Worm (Caenorhabditis elegans): ENCODE data around the gene C38H2.3.

DNA sequence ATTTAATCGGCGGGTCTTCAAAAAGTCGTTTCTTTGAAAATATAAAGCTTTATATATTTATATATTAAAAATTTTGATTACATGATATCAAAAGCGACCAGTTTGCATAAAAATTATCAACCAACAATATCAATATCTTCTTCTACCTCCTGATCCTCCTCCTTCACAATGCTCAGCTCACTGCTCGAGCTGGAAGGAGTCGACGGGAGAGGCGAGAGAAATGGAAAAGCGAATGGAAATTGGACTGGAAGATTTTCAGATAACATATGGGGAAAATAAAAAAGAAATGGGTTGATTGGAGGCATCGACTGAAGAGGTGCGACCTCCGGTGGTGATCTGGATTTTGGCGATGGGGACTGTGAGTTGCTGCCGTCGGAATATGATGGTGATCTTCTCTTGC, 46.4 kb downstream of the C38H2.3 start:
- TF ChIP-seq W03F9.2 (tag; optimal IDR thresholded peaks at IDR 0.05) (no peak), dao-5 (tag; optimal IDR thresholded peaks at IDR 0.05) (no peak), him-1 (tag; optimal IDR thresholded peaks at IDR 0.05) (no peak)

Measured in whole organism, L4/young adult.